Worm (Caenorhabditis elegans) whole organism, late embryonic: ENCODE measurements around the gene cal-8.

Experiments used
- K09A11.1 ChIP-seq: sonication (generic microtip); optimal IDR thresholded peaks from 2 replicates; lab custom pipeline; 2017; ENCODE audit warnings: antibody characterized with exemption, mild to moderate bottlenecking, missing genetic modification characterization, missing compliant biosample characterization; ENCODE audit not compliant: insufficient read depth
- ama-1 ChIP-seq: fragments of 150-350 bp; optimal IDR thresholded peaks from 2 replicates; lab custom pipeline; 2014
- ceh-6 ChIP-seq: fragments of 200-800 bp; sonication (Bioruptor generic); optimal IDR thresholded peaks from 2 replicates; lab custom pipeline; 2018; ENCODE audit warnings: mild to moderate bottlenecking, missing genetic modification characterization, missing compliant biosample characterization
- fax-1 ChIP-seq: sonication (generic microtip); optimal IDR thresholded peaks from 2 replicates; lab custom pipeline; 2016; ENCODE audit warnings: missing genotype, missing genetic modification characterization, missing compliant biosample characterization
- fkh-10 ChIP-seq: fragments of 150-350 bp; optimal IDR thresholded peaks from 2 replicates; lab custom pipeline; 2014; ENCODE audit warnings: missing biosample characterization, missing genetic modification reagents, missing genetic modification characterization
- mec-3 ChIP-seq: sonication (generic microtip); optimal IDR thresholded peaks from 2 replicates; lab custom pipeline; 2016; ENCODE audit warnings: borderline replicate concordance, missing genetic modification characterization, missing compliant biosample characterization
- nfya-1 ChIP-seq: sonication (generic microtip); optimal IDR thresholded peaks from 2 replicates; lab custom pipeline; 2017; ENCODE audit warnings: missing genetic modification characterization, mild to moderate bottlenecking, missing compliant biosample characterization, antibody characterized with exemption, moderate library complexity
- nhr-232 ChIP-seq: sonication (generic microtip); optimal IDR thresholded peaks from 2 replicates; lab custom pipeline; 2016; ENCODE audit warnings: missing genetic modification characterization, missing compliant biosample characterization
- pha-4 ChIP-seq: fragments of 150-350 bp; optimal IDR thresholded peaks from 2 replicates; lab custom pipeline; 2018; ENCODE audit warnings: missing biosample characterization, missing genetic modification reagents, missing genetic modification characterization
- ref-2 ChIP-seq: sonication (generic microtip); optimal IDR thresholded peaks from 2 replicates; lab custom pipeline; 2016; ENCODE audit warnings: missing genetic modification characterization, missing compliant biosample characterization
- syd-9 ChIP-seq: sonication (generic microtip); optimal IDR thresholded peaks from 2 replicates; lab custom pipeline; 2016; ENCODE audit warnings: mild to moderate bottlenecking, missing genetic modification characterization, moderate library complexity, missing compliant biosample characterization
- tbx-2 ChIP-seq: sonication (generic microtip); optimal IDR thresholded peaks from 2 replicates; lab custom pipeline; 2016; ENCODE audit warnings: missing genetic modification characterization, missing compliant biosample characterization
- unc-55 ChIP-seq: sonication (generic microtip); optimal IDR thresholded peaks from 2 replicates; lab custom pipeline; 2017; ENCODE audit warnings: missing biosample characterization, missing genetic modification reagents, missing genetic modification characterization
- unc-86 ChIP-seq: sonication (generic microtip); optimal IDR thresholded peaks from 2 replicates; lab custom pipeline; 2016; ENCODE audit warnings: missing genetic modification characterization, missing compliant biosample characterization

ce11 chrII:5460911-5461310 lies 20.9 kb downstream of the cal-8 start:
- peak; percentile 19 for TF ChIP-seq tbx-2 (tag; lab: Kevin White, UChicago)
- TF ChIP-seq mec-3, result no peak
- peak; percentile 37 for TF ChIP-seq unc-55 (GFP tag; lab: Kevin White, UChicago)
- TF ChIP-seq nfya-1 (tag; lab: Kevin White, UChicago), result no peak
- TF ChIP-seq pha-4 (tag; lab: Kevin White, UChicago), result no peak
- TF ChIP-seq syd-9 (tag; lab: Kevin White, UChicago), result no peak
- TF ChIP-seq ceh-6 (GFP tag; lab: Kevin White, UChicago), result no peak
- TF ChIP-seq unc-86, result no peak
- no peak for TF ChIP-seq nhr-232
- no peak for TF ChIP-seq ref-2 (tag; lab: Kevin White, UChicago)
- no peak for TF ChIP-seq K09A11.1 (tag; lab: Kevin White, UChicago)
- no peak for TF ChIP-seq ama-1 (lab: Kevin White, UChicago)
- no peak for TF ChIP-seq fax-1
- no peak for TF ChIP-seq fkh-10 (GFP tag; lab: Kevin White, UChicago)
